Worm (Caenorhabditis elegans): Measurements from ENCODE around the gene srab-24.

DNA sequence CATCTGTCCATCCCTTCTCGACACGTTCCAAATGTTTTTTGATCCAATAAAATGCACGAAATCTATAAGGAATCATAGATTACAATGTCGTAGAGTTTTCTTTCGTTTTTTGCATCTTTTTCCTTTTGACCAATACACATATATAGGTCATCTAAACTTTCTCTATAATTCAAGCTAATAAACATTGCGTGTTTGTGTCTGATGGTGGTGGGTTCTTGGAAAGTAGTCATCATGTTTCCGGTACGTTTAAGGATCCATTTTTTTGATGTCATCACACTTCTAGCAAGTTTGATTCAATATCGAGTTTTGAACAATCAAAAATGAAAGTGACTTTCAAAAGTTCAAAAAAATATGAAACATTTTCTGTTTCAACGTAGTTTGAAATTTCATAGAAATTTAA lies 18.9 kb upstream of the srab-24 start:
- TF ChIP-seq elt-2 (tag; optimal IDR thresholded peaks at IDR 0.05) (no peak), ama-1 (optimal IDR thresholded peaks at IDR 0.05) (no peak), nhr-232 (tag; optimal IDR thresholded peaks at IDR 0.05) (no peak), ceh-45 (GFP tag; IDR thresholded peaks at IDR 0.05) (no peak), ceh-34 (tag; optimal IDR thresholded peaks at IDR 0.05) (no peak), Y22D7AL.16 (tag; optimal IDR thresholded peaks at IDR 0.05) (no peak), unc-3 (GFP tag; conservative IDR thresholded peaks at IDR 0.05) (no peak), unc-3 (tag; optimal IDR thresholded peaks at IDR 0.05) (no peak), dmd-4 (tag; optimal IDR thresholded peaks at IDR 0.05; ENCODE audit: borderline replicate concordance) (no peak), dve-1 (tag; optimal IDR thresholded peaks at IDR 0.05) (no peak), npax-4 (tag; optimal IDR thresholded peaks at IDR 0.05) (no peak), lin-11 (tag; optimal IDR thresholded peaks at IDR 0.05) (no peak), nhr-11 (tag; optimal IDR thresholded peaks at IDR 0.05) (no peak)

Measured in whole organism, late embryonic.